Worm (Caenorhabditis elegans) whole organism, L1 larva: ENCODE results near the gene T12B5.15.

Experiments
- ama-1 ChIP-seq: fragments of 150-350 bp; optimal IDR thresholded peaks from 2 replicates; lab custom pipeline; 2014
- blmp-1 ChIP-seq: fragments of 150-350 bp; optimal IDR thresholded peaks from 2 replicates; lab custom pipeline; 2014; ENCODE audit warnings: missing biosample characterization, missing genetic modification characterization
- ceh-82 ChIP-seq, 3 experiments: fragments of 150-350 bp in 1 of 3; sonication (generic microtip) in 2 of 3; optimal IDR thresholded peaks; 2 replicates each; lab custom pipeline; 2014 to 2017; ENCODE audit warnings: missing biosample characterization in 3 of 3, missing genetic modification characterization in 3 of 3
- ces-1 ChIP-seq: fragments of 150-350 bp; optimal IDR thresholded peaks from 2 replicates; lab custom pipeline; 2014; ENCODE audit warnings: missing biosample characterization, missing genetic modification reagents, missing genetic modification characterization
- hlh-17 ChIP-seq: fragments of 200-800 bp; sonication (Bioruptor generic); optimal IDR thresholded peaks from 2 replicates; lab custom pipeline; 2018; ENCODE audit warnings: missing genetic modification characterization, mild to moderate bottlenecking, missing compliant biosample characterization, moderate library complexity, borderline replicate concordance
- hpl-2 ChIP-seq: fragments of 150-350 bp; optimal IDR thresholded peaks from 2 replicates; lab custom pipeline; 2014; ENCODE audit warnings: missing biosample characterization, missing genetic modification reagents, missing genetic modification characterization
- mdl-1 ChIP-seq, 2 experiments: fragments of 150-350 bp; optimal IDR thresholded peaks; 2 replicates each; lab custom pipeline; 2014 to 2017; ENCODE audit warnings: missing biosample characterization in 2 of 2, missing genetic modification characterization in 2 of 2, inconsistent platforms in 1 of 2
- skn-1 ChIP-seq: fragments of 150-350 bp; optimal IDR thresholded peaks from 2 replicates; lab custom pipeline; 2014; ENCODE audit warnings: missing biosample characterization, missing genetic modification characterization
- snpc-4 ChIP-seq: fragments of 150-350 bp; optimal IDR thresholded peaks from 2 replicates; lab custom pipeline; 2014; ENCODE audit warnings: missing biosample characterization, missing genetic modification characterization
- unc-130 ChIP-seq: fragments of 150-350 bp; optimal IDR thresholded peaks from 2 replicates; lab custom pipeline; 2017; ENCODE audit warnings: missing biosample characterization, missing genetic modification characterization, inconsistent platforms
- unc-30 ChIP-seq: sonication (generic microtip); optimal IDR thresholded peaks from 2 replicates; lab custom pipeline; 2017; ENCODE audit warnings: missing biosample characterization, missing genetic modification characterization
- vab-15 ChIP-seq: sonication (generic microtip); optimal IDR thresholded peaks from 2 replicates; lab custom pipeline; 2017; ENCODE audit warnings: missing genotype, mild to moderate bottlenecking, missing genetic modification characterization, missing compliant biosample characterization
- ztf-4 ChIP-seq: fragments of 150-350 bp; optimal IDR thresholded peaks from 2 replicates; lab custom pipeline; 2014; ENCODE audit warnings: missing biosample characterization, missing genetic modification characterization

DNA sequence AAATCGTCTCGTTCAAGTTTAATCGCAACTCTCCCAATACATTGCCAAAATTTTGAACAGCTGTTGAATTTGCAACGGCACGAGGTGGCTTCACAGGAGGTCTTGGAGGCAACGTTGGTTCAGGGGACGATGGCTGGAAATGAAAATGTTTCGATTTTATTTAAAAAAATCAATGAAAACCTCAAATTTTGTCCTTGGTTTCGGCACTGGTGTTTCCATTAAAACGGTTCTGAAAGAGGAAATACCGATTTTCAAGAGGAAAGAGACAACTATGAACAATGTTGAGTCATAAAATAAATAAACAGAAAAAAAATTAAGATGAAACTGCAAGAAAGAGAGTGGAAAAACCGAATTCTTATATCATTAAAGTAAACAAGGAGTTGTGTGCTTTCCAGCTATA, 47.1 kb downstream of the T12B5.15 start, which contains the start of gene F23H11.4:
- TF ChIP-seq unc-30 (tag; lab: Kevin White, UChicago): no peak
- no peak for TF ChIP-seq ces-1 (GFP tag; lab: Kevin White, UChicago)
- TF ChIP-seq ztf-4 (tag; lab: Kevin White, UChicago): no peak
- no peak for TF ChIP-seq mdl-1 (tag; optimal IDR thresholded peaks at IDR 0.05; lab: Kevin White, UChicago)
- TF ChIP-seq blmp-1: no peak
- TF ChIP-seq ceh-82 (tag; optimal IDR thresholded peaks at IDR 0.05; lab: Kevin White, UChicago): no peak
- no peak for TF ChIP-seq ama-1 (lab: Kevin White, UChicago)
- TF ChIP-seq snpc-4 (tag; lab: Kevin White, UChicago): no peak
- no peak for TF ChIP-seq hlh-17 (GFP tag; lab: Kevin White, UChicago)
- TF ChIP-seq unc-130: no peak
- TF ChIP-seq skn-1 (tag; lab: Kevin White, UChicago): no peak
- no peak for TF ChIP-seq vab-15
- no peak for TF ChIP-seq hpl-2 (GFP tag; lab: Kevin White, UChicago)
